Fruit fly (Drosophila melanogaster): ENCODE measurements around the gene CG3168.

Gene CG3168

DNA sequence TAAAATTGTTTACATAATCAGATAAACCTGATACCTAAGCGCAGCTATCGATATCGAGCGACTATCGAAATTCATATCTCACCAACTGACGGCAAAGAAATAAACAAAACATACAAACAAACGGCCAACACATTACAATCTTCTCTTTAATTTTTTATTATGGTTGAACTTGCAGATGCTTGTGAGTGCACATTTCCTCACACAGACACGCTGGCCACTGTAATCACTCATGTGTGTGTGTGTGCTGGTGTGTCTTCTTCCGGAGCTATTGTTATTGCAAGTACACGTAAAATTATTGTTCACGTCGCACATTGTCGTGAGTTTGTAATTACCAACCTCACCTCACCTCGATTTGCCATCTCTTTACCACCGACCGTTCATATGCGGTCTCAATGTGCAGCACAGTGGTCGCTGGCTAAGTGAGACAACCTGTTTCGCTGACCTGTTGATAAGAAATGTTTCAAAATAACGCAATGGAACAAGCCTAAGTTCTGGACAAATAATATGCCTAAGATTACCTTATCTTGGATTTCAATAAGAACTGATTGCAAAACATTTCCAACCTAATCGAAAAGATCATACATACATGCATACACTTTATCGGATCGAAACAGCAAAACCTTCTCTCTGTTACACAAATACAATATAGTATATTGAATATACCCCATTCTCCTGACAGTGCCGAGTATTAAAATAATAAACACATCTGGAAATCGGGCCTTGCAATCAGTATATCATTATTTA, 34.6 kb downstream of the CG3168 start (continued):
- TF ChIP-seq Xbp1 (GFP tag; optimal IDR thresholded peaks at IDR 0.05) (no peak), luna (GFP tag; optimal IDR thresholded peaks at IDR 0.05) (no peak), CG17361 (GFP tag; IDR thresholded peaks at IDR 0.05) (peak; percentile 62; the same call in 2 of the 3 replicates), bcd (GFP tag; optimal IDR thresholded peaks at IDR 0.05) (no peak), CG13296 (GFP tag; optimal IDR thresholded peaks at IDR 0.05) (no peak), Neu2 (GFP tag; optimal IDR thresholded peaks at IDR 0.05; ENCODE audit: borderline replicate concordance) (no peak), CG16779 (GFP tag; IDR thresholded peaks at IDR 0.05) (no peak), ind (GFP tag; optimal IDR thresholded peaks at IDR 0.05) (peak; percentile 5), CG17385 (GFP tag; optimal IDR thresholded peaks at IDR 0.05) (no peak), Bgb (GFP tag; IDR thresholded peaks at IDR 0.05; ENCODE audit: partially characterized antibody) (no peak), CG11247 (GFP tag; IDR thresholded peaks at IDR 0.05) (no peak), Camta (GFP tag; optimal IDR thresholded peaks at IDR 0.05) (no peak), Ets65A (GFP tag) (no peak), CG10321 (GFP tag; IDR thresholded peaks at IDR 0.05) (no peak), fu2 (GFP tag; optimal IDR thresholded peaks at IDR 0.05) (no peak), prd (optimal IDR thresholded peaks at IDR 0.05) (no peak), prd (GFP tag; IDR thresholded peaks at IDR 0.05) (peak; percentile 22; the same call in 1 of the 3 replicates), Hey (tag; optimal IDR thresholded peaks at IDR 0.05) (no peak), CG10565 (GFP tag; optimal IDR thresholded peaks at IDR 0.05) (no peak), Eip74EF (GFP tag; optimal IDR thresholded peaks at IDR 0.05) (no peak), CG11456 (GFP tag; IDR thresholded peaks at IDR 0.05) (no peak), Dfd (GFP tag; optimal IDR thresholded peaks at IDR 0.05) (no peak), Six4 (GFP tag; optimal IDR thresholded peaks at IDR 0.05) (no peak), Nf-YA (GFP tag; IDR thresholded peaks at IDR 0.05) (no peak), zfh1 (GFP tag; IDR thresholded peaks at IDR 0.05) (no peak), pfk (GFP tag; optimal IDR thresholded peaks at IDR 0.05) (no peak), HLHmδ (GFP tag; optimal IDR thresholded peaks at IDR 0.05) (no peak), stc (GFP tag; IDR thresholded peaks at IDR 0.05) (no peak), Dad (GFP tag; optimal IDR thresholded peaks at IDR 0.05) (no peak), sug (tag; optimal IDR thresholded peaks at IDR 0.05) (peak; percentile 46), Sox100B (GFP tag; optimal IDR thresholded peaks at IDR 0.05) (peak; percentile 21), gem (tag; optimal IDR thresholded peaks at IDR 0.05) (peak; percentile 18), CG7786 (GFP tag; optimal IDR thresholded peaks at IDR 0.05) (no peak), CG13624 (GFP tag; optimal IDR thresholded peaks at IDR 0.05) (no peak), dmrt11E (tag; optimal IDR thresholded peaks at IDR 0.05) (no peak), grau (tag; optimal IDR thresholded peaks at IDR 0.05) (peak; percentile 81), Hr78 (GFP tag; optimal IDR thresholded peaks at IDR 0.05) (no peak), Elba2 (GFP tag; optimal IDR thresholded peaks at IDR 0.05) (no peak), Aef1 (GFP tag; IDR thresholded peaks at IDR 0.05) (no peak), h (optimal IDR thresholded peaks at IDR 0.05) (no peak), CG6813 (GFP tag; optimal IDR thresholded peaks at IDR 0.05) (peak; percentile 1), NC2α (GFP tag; optimal IDR thresholded peaks at IDR 0.05) (no peak), CG4820 (GFP tag; optimal IDR thresholded peaks at IDR 0.05) (peak; percentile 1), B-H2 (GFP tag; optimal IDR thresholded peaks at IDR 0.05) (no peak), CG13287 (GFP tag; IDR thresholded peaks at IDR 0.05; ENCODE audit: partially characterized antibody) (no peak), jing (GFP tag; optimal IDR thresholded peaks at IDR 0.05) (no peak), CG8944 (GFP tag; optimal IDR thresholded peaks at IDR 0.05) (no peak), Atf3 (GFP tag; optimal IDR thresholded peaks at IDR 0.05) (no peak), trem (tag; optimal IDR thresholded peaks at IDR 0.05) (no peak), Opbp (GFP tag; IDR thresholded peaks at IDR 0.05; ENCODE audit: partially characterized antibody) (no peak), lbe (GFP tag; optimal IDR thresholded peaks at IDR 0.05) (no peak)

Data from whole organism, embryonic.